Fruit fly (Drosophila melanogaster) whole organism, embryonic: ENCODE measurements around the gene CG14644.
A peak's percentile ranks its signal among the peaks of the same experiment; 100 is the strongest.

Experiments
- Antp ChIP-seq: fragments of 200-800 bp; sonication (Bioruptor generic); optimal IDR thresholded peaks from 3 replicates; lab custom pipeline; 2016; ENCODE audit warnings: missing biosample characterization, missing genetic modification characterization
- Asciz ChIP-seq: fragments of 200-800 bp; sonication (Bioruptor generic); optimal IDR thresholded peaks from 2 replicates; lab custom pipeline; 2017; ENCODE audit warnings: missing biosample characterization, mild to moderate bottlenecking, missing genetic modification characterization, missing genetic modification reagents
- Atf6 ChIP-seq: fragments of 200-800 bp; sonication (Bioruptor generic); IDR thresholded peaks from 2 replicates; pipeline ENCODE4 v1.3.6; 2022; ENCODE audit warnings: missing biosample characterization, missing genetic modification characterization
- CG10543 ChIP-seq: fragments of 200-800 bp; sonication (Bioruptor generic); optimal IDR thresholded peaks from 3 replicates; lab custom pipeline; 2017; ENCODE audit warnings: missing biosample characterization, mild to moderate bottlenecking, missing genetic modification characterization, moderate library complexity
- CG10979 ChIP-seq: fragments of 200-800 bp; sonication (Bioruptor generic); optimal IDR thresholded peaks from 2 replicates; lab custom pipeline; 2018; ENCODE audit warnings: missing biosample characterization, mild to moderate bottlenecking, missing genetic modification characterization, moderate library complexity
- CG11560 ChIP-seq: fragments of 200-800 bp; sonication (Bioruptor generic); IDR thresholded peaks from 3 replicates; pipeline ENCODE4 v1.3.6; 2022; ENCODE audit warnings: missing biosample characterization, missing genetic modification characterization
- CG12299 ChIP-seq: fragments of 200-800 bp; sonication (Bioruptor generic); optimal IDR thresholded peaks from 2 replicates; lab custom pipeline; 2018; ENCODE audit warnings: missing biosample characterization, mild to moderate bottlenecking, missing genetic modification characterization
- CG1233 ChIP-seq: fragments of 200-800 bp; sonication (Bioruptor generic); optimal IDR thresholded peaks from 4 replicates; lab custom pipeline; 2018; ENCODE audit warnings: missing biosample characterization, mild to moderate bottlenecking, missing genetic modification characterization
- CG12659 ChIP-seq: fragments of 200-800 bp; sonication (Bioruptor generic); optimal IDR thresholded peaks from 3 replicates; lab custom pipeline; 2017; ENCODE audit warnings: mild to moderate bottlenecking, missing biosample characterization, missing genetic modification reagents, missing genetic modification characterization
- CG13123 ChIP-seq: fragments of 200-800 bp; sonication (Bioruptor generic); optimal IDR thresholded peaks from 2 replicates; lab custom pipeline; 2016; ENCODE audit warnings: missing biosample characterization, missing genetic modification characterization
- CG16815 ChIP-seq: fragments of 200-800 bp; sonication (Bioruptor generic); optimal IDR thresholded peaks from 3 replicates; lab custom pipeline; 2017; ENCODE audit warnings: missing biosample characterization, mild to moderate bottlenecking, missing genetic modification characterization
- CG16863 ChIP-seq: fragments of 200-800 bp; sonication (Bioruptor generic); optimal IDR thresholded peaks from 3 replicates; lab custom pipeline; 2016; ENCODE audit warnings: missing biosample characterization, missing genetic modification characterization
- CG18476 ChIP-seq: fragments of 200-800 bp; sonication (Bioruptor generic); optimal IDR thresholded peaks from 2 replicates; lab custom pipeline; 2016; ENCODE audit warnings: missing biosample characterization, mild to moderate bottlenecking, missing genetic modification characterization
- CG18619 ChIP-seq: fragments of 200-800 bp; sonication (Bioruptor generic); optimal IDR thresholded peaks from 3 replicates; lab custom pipeline; 2017; ENCODE audit warnings: missing biosample characterization, mild to moderate bottlenecking, missing genetic modification characterization
- CG18764 ChIP-seq: fragments of 200-800 bp; sonication (Bioruptor generic); optimal IDR thresholded peaks from 3 replicates; lab custom pipeline; 2016; ENCODE audit warnings: missing biosample characterization, missing genetic modification characterization
- CG32767 ChIP-seq: fragments of 200-800 bp; sonication (Bioruptor generic); IDR thresholded peaks from 2 replicates; pipeline ENCODE4 v1.3.6; 2022; ENCODE audit warnings: missing biosample characterization, missing genetic modification characterization
- CG33213 ChIP-seq: fragments of 200-800 bp; sonication (Bioruptor generic); optimal IDR thresholded peaks from 3 replicates; lab custom pipeline; 2016; ENCODE audit warnings: missing biosample characterization, missing genetic modification characterization
- CG5245 ChIP-seq: fragments of 200-800 bp; sonication (Bioruptor generic); optimal IDR thresholded peaks from 3 replicates; lab custom pipeline; 2016; ENCODE audit warnings: missing biosample characterization, missing genetic modification characterization
- CG6765 ChIP-seq: fragments of 200-800 bp; sonication (Bioruptor generic); optimal IDR thresholded peaks from 3 replicates; lab custom pipeline; 2017; ENCODE audit warnings: missing biosample characterization, mild to moderate bottlenecking, missing genetic modification characterization
- CHES-1-like ChIP-seq: fragments of 200-800 bp; sonication (Bioruptor generic); optimal IDR thresholded peaks from 2 replicates; lab custom pipeline; 2016; ENCODE audit warnings: missing biosample characterization, missing genetic modification characterization
- Dek ChIP-seq: fragments of 200-800 bp; sonication (Bioruptor generic); optimal IDR thresholded peaks from 3 replicates; lab custom pipeline; 2019; ENCODE audit warnings: missing biosample characterization, mild to moderate bottlenecking, missing genetic modification characterization, moderate library complexity
- Doc3 ChIP-seq: fragments of 200-800 bp; sonication (Bioruptor generic); IDR thresholded peaks from 3 replicates; pipeline ENCODE4 v1.3.6; 2022; ENCODE audit warnings: missing biosample characterization, missing genetic modification characterization; ENCODE audit not compliant: partially characterized antibody
- Dp ChIP-seq: fragments of 200-800 bp; sonication (Bioruptor generic); optimal IDR thresholded peaks from 2 replicates; lab custom pipeline; 2018; ENCODE audit warnings: missing biosample characterization, mild to moderate bottlenecking, missing genetic modification characterization, moderate library complexity
- ERR ChIP-seq: fragments of 200-800 bp; sonication (Bioruptor generic); optimal IDR thresholded peaks from 2 replicates; lab custom pipeline; 2016; ENCODE audit warnings: missing biosample characterization, missing genetic modification characterization
- Eip74EF ChIP-seq, 2 experiments: fragments of 200-800 bp in 1 of 2; fragments of >200 bp in 1 of 2; sonication (Bioruptor generic) in 1 of 2; optimal IDR thresholded peaks; 2 replicates each; lab custom pipeline; 2017 to 2019; ENCODE audit warnings: missing biosample characterization in 2 of 2, missing genetic modification characterization in 2 of 2, mild to moderate bottlenecking in 1 of 2, moderate library complexity in 1 of 2
- Hmx ChIP-seq: fragments of 200-800 bp; sonication (Bioruptor generic); optimal IDR thresholded peaks from 2 replicates; lab custom pipeline; 2016; ENCODE audit warnings: missing biosample characterization, missing genetic modification characterization
- Hr78 ChIP-seq, 2 experiments: fragments of 200-800 bp in 1 of 2; fragments of >200 bp in 1 of 2; sonication (Bioruptor generic) in 1 of 2; optimal IDR thresholded peaks; 2 replicates each; lab custom pipeline; 2017 to 2019; ENCODE audit warnings: missing biosample characterization in 2 of 2, missing genetic modification characterization in 2 of 2, mild to moderate bottlenecking in 1 of 2, moderate library complexity in 1 of 2
- MESR4 ChIP-seq: fragments of 200-800 bp; sonication (Bioruptor generic); optimal IDR thresholded peaks from 2 replicates; lab custom pipeline; 2018; ENCODE audit warnings: missing biosample characterization, mild to moderate bottlenecking, missing genetic modification characterization, moderate library complexity
- Mes4 ChIP-seq: fragments of 200-800 bp; sonication (Bioruptor generic); optimal IDR thresholded peaks from 2 replicates; lab custom pipeline; 2016; ENCODE audit warnings: missing biosample characterization, missing genetic modification characterization
- NFAT ChIP-seq: fragments of 200-800 bp; sonication (Bioruptor generic); IDR thresholded peaks from 2 replicates; pipeline ENCODE4 v1.3.6; 2022; ENCODE audit warnings: missing biosample characterization, missing genetic modification characterization
- Neu2 ChIP-seq: fragments of 200-800 bp; sonication (Bioruptor generic); optimal IDR thresholded peaks from 3 replicates; lab custom pipeline; 2016; ENCODE audit warnings: missing biosample characterization, missing genetic modification characterization, borderline replicate concordance
- Trl ChIP-seq, 3 experiments: fragments of >200 bp in 2 of 3; fragments of 200-800 bp in 1 of 3; sonication (Bioruptor generic) in 1 of 3; optimal IDR thresholded peaks; 2 replicates in 1 of 3; 3 replicates in 2 of 3; lab custom pipeline; 2016 to 2017; ENCODE audit warnings: missing biosample characterization in 1 of 3, missing genetic modification characterization in 1 of 3
- bowl ChIP-seq: fragments of 200-800 bp; sonication (Bioruptor generic); IDR thresholded peaks from 2 replicates; pipeline ENCODE4 v1.3.6; 2022; ENCODE audit warnings: missing biosample characterization, missing genetic modification characterization
- corto ChIP-seq: fragments of 200-800 bp; sonication (Bioruptor generic); optimal IDR thresholded peaks from 2 replicates; lab custom pipeline; 2016; ENCODE audit warnings: missing biosample characterization, mild to moderate bottlenecking, missing genetic modification characterization, moderate library complexity
- crc ChIP-seq: fragments of 200-800 bp; sonication (Bioruptor generic); optimal IDR thresholded peaks from 2 replicates; lab custom pipeline; 2016; ENCODE audit warnings: missing biosample characterization, missing genetic modification characterization
- dmrt11E ChIP-seq: fragments of 200-800 bp; sonication (Bioruptor generic); optimal IDR thresholded peaks from 3 replicates; lab custom pipeline; 2018; ENCODE audit warnings: missing biosample characterization, mild to moderate bottlenecking, missing genetic modification characterization, moderate library complexity
- dmrt99B ChIP-seq: fragments of 200-800 bp; sonication (Bioruptor generic); optimal IDR thresholded peaks from 2 replicates; lab custom pipeline; 2018; ENCODE audit warnings: missing biosample characterization, mild to moderate bottlenecking, missing genetic modification characterization, moderate library complexity
- en ChIP-seq: fragments of 200-800 bp; sonication (Bioruptor generic); optimal IDR thresholded peaks from 2 replicates; lab custom pipeline; 2016; ENCODE audit warnings: missing biosample characterization, missing genetic modification characterization
- ewg ChIP-seq: fragments of 200-800 bp; sonication (Bioruptor generic); optimal IDR thresholded peaks from 3 replicates; lab custom pipeline; 2017; ENCODE audit warnings: mild to moderate bottlenecking, missing biosample characterization, missing genetic modification reagents, missing genetic modification characterization
- fd64A ChIP-seq: fragments of 200-800 bp; sonication (Bioruptor generic); optimal IDR thresholded peaks from 3 replicates; lab custom pipeline; 2018; ENCODE audit warnings: missing biosample characterization, mild to moderate bottlenecking, missing genetic modification characterization
- ftz-f1 ChIP-seq: fragments of 200-800 bp; sonication (Bioruptor generic); optimal IDR thresholded peaks from 2 replicates; lab custom pipeline; 2016; ENCODE audit warnings: missing biosample characterization, missing genetic modification characterization
- hbn ChIP-seq: fragments of 200-800 bp; sonication (Bioruptor generic); IDR thresholded peaks from 2 replicates; pipeline ENCODE4 v1.3.6; 2022; ENCODE audit warnings: missing biosample characterization, missing genetic modification characterization; ENCODE audit not compliant: partially characterized antibody
- mam ChIP-seq: fragments of 200-800 bp; sonication (Bioruptor generic); optimal IDR thresholded peaks from 3 replicates; lab custom pipeline; 2016; ENCODE audit warnings: missing biosample characterization, missing genetic modification characterization
- sna ChIP-seq: fragments of 200-800 bp; sonication (Bioruptor generic); IDR thresholded peaks from 2 replicates; pipeline ENCODE4 v1.3.6; 2022; ENCODE audit warnings: missing biosample characterization, missing genetic modification characterization; ENCODE audit not compliant: partially characterized antibody
- trem ChIP-seq: fragments of 200-800 bp; optimal IDR thresholded peaks from 3 replicates; lab custom pipeline; 2019; ENCODE audit warnings: missing biosample characterization, mild to moderate bottlenecking, missing genetic modification characterization, moderate library complexity
- twi ChIP-seq: fragments of 200-800 bp; optimal IDR thresholded peaks from 2 replicates; lab custom pipeline; 2019; ENCODE audit warnings: missing biosample characterization, mild to moderate bottlenecking, missing genetic modification characterization, moderate library complexity
- wdn ChIP-seq: fragments of 200-800 bp; sonication (Bioruptor generic); IDR thresholded peaks from 2 replicates; pipeline ENCODE4 v1.3.6; 2022; ENCODE audit warnings: missing biosample characterization, missing genetic modification characterization
- zf30C ChIP-seq: fragments of 200-800 bp; sonication (Bioruptor generic); optimal IDR thresholded peaks from 3 replicates; lab custom pipeline; 2018; ENCODE audit warnings: missing biosample characterization, mild to moderate bottlenecking, missing genetic modification characterization

CG14644 gene

DNA sequence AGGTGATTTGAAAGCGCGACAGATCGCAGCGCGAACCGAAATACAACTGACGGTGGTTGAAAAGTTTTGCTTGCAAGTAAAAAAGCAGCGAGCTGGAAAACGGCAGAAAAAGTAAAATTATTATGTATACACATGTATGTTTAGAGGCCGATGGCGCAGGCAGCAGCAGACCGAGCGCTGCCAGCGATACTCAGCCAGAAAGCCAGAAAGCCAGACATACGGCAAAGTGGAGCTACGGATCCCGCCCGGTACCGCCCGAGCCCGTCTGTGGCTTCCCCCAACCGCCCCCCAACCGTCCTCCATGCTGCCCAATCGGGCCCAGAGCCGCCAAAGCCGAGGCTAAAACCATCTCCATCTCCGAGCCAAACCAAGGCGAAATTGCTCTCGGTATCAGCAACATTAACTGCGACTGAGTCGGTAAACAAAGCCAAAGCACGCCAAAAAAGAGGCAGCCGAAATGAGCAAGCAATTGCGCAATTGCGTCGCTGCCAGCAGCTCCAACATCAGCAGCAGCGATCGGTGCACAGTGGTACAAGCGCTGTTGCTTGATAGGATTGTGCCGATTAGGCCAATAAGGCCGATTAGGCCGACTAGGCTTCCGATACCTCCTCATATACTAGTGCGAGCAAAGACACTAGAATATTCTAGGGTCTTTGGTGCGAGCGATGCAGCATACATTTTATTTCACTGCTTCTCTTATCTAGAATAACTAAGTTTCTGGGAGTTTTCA, 37.4 kb downstream of the CG14644 start, which contains the start of gene CG14636 (continued):
- peak; percentile 4 for TF ChIP-seq Neu2
- no peak for TF ChIP-seq fd64A (GFP tag; lab: Kevin White, UChicago)
- no peak for TF ChIP-seq Trl (optimal IDR thresholded peaks at IDR 0.05; lab: Kevin White, UChicago)
- TF ChIP-seq Trl (GFP tag; optimal IDR thresholded peaks at IDR 0.05; lab: Kevin White, UChicago), result peak; percentile 71
- peak; percentile 23 for TF ChIP-seq ewg (GFP tag; lab: Kevin White, UChicago)
- peak; percentile 69; the same call in 2 of the 3 replicates for TF ChIP-seq CG11560 (tag; lab: Robert Waterston, UW)
- TF ChIP-seq ftz-f1 (GFP tag; lab: Kevin White, UChicago), result peak; percentile 38
- no peak for TF ChIP-seq trem (tag; lab: Kevin White, UChicago)
- TF ChIP-seq Eip74EF (GFP tag; optimal IDR thresholded peaks at IDR 0.05; lab: Kevin White, UChicago), result peak in 1 of 2 experiments; percentile 25
- peak; percentile 69 for TF ChIP-seq CHES-1-like (GFP tag; lab: Kevin White, UChicago)
- peak; percentile 82 for TF ChIP-seq dmrt99B (tag; lab: Kevin White, UChicago)
- no peak for TF ChIP-seq CG18476
- no peak for TF ChIP-seq CG10979 (tag; lab: Kevin White, UChicago)
- no peak for TF ChIP-seq Hmx
- no peak for TF ChIP-seq zf30C
- peak; percentile 5 for TF ChIP-seq en (GFP tag; lab: Kevin White, UChicago)
- peak; percentile 38 for TF ChIP-seq CG33213 (GFP tag; lab: Kevin White, UChicago)
- TF ChIP-seq Mes4, result peak; percentile 39
- TF ChIP-seq CG12299, result no peak
- peak; percentile 46 for TF ChIP-seq crc
- TF ChIP-seq hbn, result no peak
- peak; percentile 18 for TF ChIP-seq ERR (GFP tag; lab: Kevin White, UChicago)
- TF ChIP-seq Dek (tag; lab: Kevin White, UChicago), result peak; percentile 30
- TF ChIP-seq CG1233, result peak; percentile 48
- TF ChIP-seq Atf6 (GFP tag; lab: Robert Waterston, UW), result peak; percentile 83
- no peak for TF ChIP-seq bowl (GFP tag; lab: Robert Waterston, UW)
- TF ChIP-seq NFAT (GFP tag; lab: Robert Waterston, UW), result peak; percentile 67
- TF ChIP-seq wdn (GFP tag; lab: Robert Waterston, UW), result peak; percentile 55; the same call in 1 of the 2 replicates
- TF ChIP-seq Antp (GFP tag; lab: Kevin White, UChicago), result peak; percentile 80
- no peak for TF ChIP-seq Doc3 (GFP tag; lab: Robert Waterston, UW)
- no peak for TF ChIP-seq MESR4 (GFP tag; lab: Kevin White, UChicago)
- TF ChIP-seq Dp (GFP tag; lab: Kevin White, UChicago), result no peak
- TF ChIP-seq CG13123 (GFP tag; lab: Kevin White, UChicago), result no peak
- peak; percentile 73 for TF ChIP-seq CG6765 (GFP tag; lab: Kevin White, UChicago)
- no peak for TF ChIP-seq Hr78 (GFP tag; optimal IDR thresholded peaks at IDR 0.05; lab: Kevin White, UChicago)
- no peak for TF ChIP-seq corto (GFP tag; lab: Kevin White, UChicago)
- no peak for TF ChIP-seq sna (GFP tag; lab: Robert Waterston, UW)
- no peak for TF ChIP-seq dmrt11E
- peak; percentile 62 for TF ChIP-seq CG18619
- peak; percentile 73 for TF ChIP-seq mam (GFP tag; lab: Kevin White, UChicago)
- no peak for TF ChIP-seq twi (tag; lab: Kevin White, UChicago)
- no peak for TF ChIP-seq CG18764 (GFP tag; lab: Kevin White, UChicago)
- TF ChIP-seq CG5245 (GFP tag; lab: Kevin White, UChicago), result peak; percentile 25
- TF ChIP-seq CG32767 (GFP tag; lab: Robert Waterston, UW), result 0 out of 2 replicates have a peak, but pooled peaks have one; percentile 18
- peak; percentile 24 for TF ChIP-seq CG16815
- TF ChIP-seq CG10543 (GFP tag; lab: Kevin White, UChicago), result peak; percentile 92
- TF ChIP-seq CG16863 (GFP tag; lab: Kevin White, UChicago), result peak; percentile 64
- peak; percentile 76 for TF ChIP-seq CG12659 (GFP tag; lab: Kevin White, UChicago)
- TF ChIP-seq Asciz, result peak; percentile 41
